Worm (Caenorhabditis elegans): Measurements from ENCODE around the gene swan-1.

swan-1 gene

ce11 chrV:13799190-13799589, 7.8 kb downstream of the swan-1 start:
- TF ChIP-seq med-1 (GFP tag; optimal IDR thresholded peaks at IDR 0.05; ENCODE audit: insufficient read depth) (no peak), flt-1 (GFP tag; IDR thresholded peaks at IDR 0.05) (no peak), klf-2 (GFP tag; conservative IDR thresholded peaks at IDR 0.05) (no peak)

DNA sequence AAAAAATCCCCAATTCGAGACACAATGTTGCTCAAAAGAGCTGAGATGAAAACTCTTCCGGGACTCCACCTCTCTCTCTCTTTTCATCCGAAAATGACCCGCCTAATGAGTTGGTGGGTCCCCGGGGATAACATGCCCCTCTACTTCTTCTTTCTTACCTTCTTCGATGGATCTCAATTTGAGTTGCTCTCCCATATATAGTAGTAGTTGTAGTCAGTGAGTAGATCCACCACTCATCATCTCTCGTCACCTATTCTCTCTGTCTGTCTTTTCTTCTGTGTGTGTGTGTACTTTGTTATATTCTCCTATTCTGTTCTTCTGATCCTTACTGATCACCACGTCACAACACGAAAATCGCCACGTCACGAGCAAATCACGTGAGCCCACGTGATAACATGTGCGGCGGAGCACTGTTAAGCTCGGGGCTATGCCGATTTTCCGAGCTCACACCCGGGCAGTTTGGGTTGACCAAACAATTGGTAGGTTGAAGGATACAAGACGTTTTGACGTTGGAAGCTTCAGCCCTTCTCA, 10.7 kb downstream of the swan-1 start, which contains the start of gene twk-32:
twk-32 (plus strand) TSS at position 396 of the 531 bp plus-strand sequence.
- TF ChIP-seq tab-1 (GFP tag; IDR thresholded peaks at IDR 0.05) (no peak), flt-1 (GFP tag; IDR thresholded peaks at IDR 0.05) (no peak), med-1 (GFP tag; optimal IDR thresholded peaks at IDR 0.05; ENCODE audit: insufficient read depth) (no peak), T22C8.4 (GFP tag; IDR thresholded peaks at IDR 0.05) (no peak), ztf-23 (GFP tag; IDR thresholded peaks at IDR 0.05) (no peak)

DNA sequence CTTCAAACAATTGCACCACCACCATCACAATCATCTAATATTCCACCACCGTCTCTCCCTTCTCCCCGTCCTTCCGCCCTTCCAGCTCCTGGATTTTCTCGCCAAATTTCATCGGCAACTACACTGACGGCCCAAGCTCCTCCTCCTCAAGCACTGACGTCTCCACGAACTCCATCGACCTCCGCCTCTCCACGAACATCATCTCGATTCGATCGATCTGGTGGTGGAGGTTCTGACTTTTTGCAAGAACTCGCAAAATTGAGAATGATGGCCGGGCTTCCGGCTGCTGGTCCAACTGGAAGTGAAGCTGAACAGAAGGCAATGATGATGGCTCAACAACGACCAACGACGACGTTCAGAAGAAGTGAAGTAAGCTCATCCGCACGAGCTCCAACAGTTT, 13.0 kb downstream of the swan-1 start:
- TF ChIP-seq ref-1 (GFP tag; conservative IDR thresholded peaks at IDR 0.05) = no peak
- no peak for TF ChIP-seq cog-1 (tag; optimal IDR thresholded peaks at IDR 0.05)
- TF ChIP-seq flt-1 (GFP tag; IDR thresholded peaks at IDR 0.05) = no peak

DNA sequence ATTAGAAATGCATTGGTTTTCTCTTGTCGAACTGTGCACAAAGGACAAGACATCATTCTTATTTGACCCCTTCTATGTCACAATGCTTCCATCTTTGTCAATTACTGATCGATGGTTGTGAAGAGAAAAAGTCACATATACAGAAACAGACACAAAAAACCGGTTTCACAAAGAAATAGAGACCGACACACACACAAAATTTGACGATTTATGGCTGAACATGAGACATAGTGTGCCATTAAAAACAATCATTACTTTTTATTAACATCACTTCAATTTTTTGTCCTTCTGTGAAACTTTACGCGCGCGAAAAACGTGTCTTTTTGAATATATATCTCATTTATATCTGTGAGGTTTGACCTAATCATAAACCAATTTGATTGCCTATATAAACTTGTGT, 16.5 kb downstream of the swan-1 start:
- TF ChIP-seq T22C8.4 (GFP tag; IDR thresholded peaks at IDR 0.05) (no peak), tab-1 (GFP tag; IDR thresholded peaks at IDR 0.05) (no peak)

DNA sequence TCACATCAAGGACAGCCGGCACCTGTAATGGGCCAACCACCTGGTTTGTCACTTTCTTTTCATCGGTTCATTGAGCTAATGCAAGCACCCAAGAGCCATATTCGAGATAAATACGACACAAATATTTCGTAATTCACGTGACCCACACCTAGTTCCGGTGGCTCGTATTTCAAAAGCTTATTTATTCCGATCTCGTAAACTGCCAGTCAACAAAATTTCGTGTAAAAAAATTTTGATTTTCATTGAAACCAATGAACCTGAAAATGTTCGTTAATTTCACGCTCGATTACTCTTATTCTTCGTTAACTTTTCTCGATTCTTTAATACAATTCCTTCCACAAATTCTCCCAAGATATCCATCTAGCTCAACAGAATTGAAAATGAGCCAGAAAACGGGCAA, 16.9 kb downstream of the swan-1 start:
- no peak for TF ChIP-seq flt-1 (GFP tag; IDR thresholded peaks at IDR 0.05)
- TF ChIP-seq ref-1 (GFP tag; conservative IDR thresholded peaks at IDR 0.05) = no peak
- TF ChIP-seq ztf-23 (GFP tag; IDR thresholded peaks at IDR 0.05) = no peak

DNA sequence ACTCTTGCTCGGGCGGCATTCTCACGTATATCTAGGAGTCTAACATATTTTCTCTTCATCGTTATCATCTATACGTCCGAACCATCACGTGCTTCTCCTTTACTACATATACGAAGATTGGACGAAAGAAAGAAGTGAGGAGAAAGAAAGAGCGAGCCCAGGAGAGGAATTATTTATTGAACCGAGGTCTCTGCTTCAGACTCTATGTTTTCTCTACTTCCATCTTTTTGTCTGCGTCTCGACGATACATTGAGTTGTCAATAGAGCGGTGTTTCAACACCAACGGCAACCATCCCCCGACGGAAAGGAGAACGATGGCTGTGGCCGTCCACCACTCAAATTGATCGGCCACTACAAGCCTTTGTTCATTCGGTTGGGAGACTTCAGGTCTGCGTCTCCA, 17.7 kb downstream of the swan-1 start:
- TF ChIP-seq flt-1 (GFP tag; IDR thresholded peaks at IDR 0.05) (peak; percentile 73), ref-1 (GFP tag; conservative IDR thresholded peaks at IDR 0.05) (no peak), T22C8.4 (GFP tag; IDR thresholded peaks at IDR 0.05) (peak; percentile 55; the same call in 1 of the 2 replicates), klf-2 (GFP tag; conservative IDR thresholded peaks at IDR 0.05) (no peak), ztf-23 (GFP tag; IDR thresholded peaks at IDR 0.05) (0 out of 2 replicates have a peak, but pooled peaks have one; percentile 26), cog-1 (tag; optimal IDR thresholded peaks at IDR 0.05) (peak; percentile 82)

ce11 chrV:13787948-13788681, 18.9 kb downstream of the swan-1 start:
- TF ChIP-seq tab-1 (GFP tag; IDR thresholded peaks at IDR 0.05) (no peak), med-1 (GFP tag; optimal IDR thresholded peaks at IDR 0.05; ENCODE audit: insufficient read depth) (no peak), klf-2 (GFP tag; conservative IDR thresholded peaks at IDR 0.05) (no peak), ztf-29 (GFP tag; IDR thresholded peaks at IDR 0.05) (no peak), cog-1 (tag; optimal IDR thresholded peaks at IDR 0.05) (no peak), T22C8.4 (GFP tag; IDR thresholded peaks at IDR 0.05) (no peak), flt-1 (GFP tag; IDR thresholded peaks at IDR 0.05) (no peak), ref-1 (GFP tag; conservative IDR thresholded peaks at IDR 0.05) (no peak), ztf-23 (GFP tag; IDR thresholded peaks at IDR 0.05) (no peak)

DNA sequence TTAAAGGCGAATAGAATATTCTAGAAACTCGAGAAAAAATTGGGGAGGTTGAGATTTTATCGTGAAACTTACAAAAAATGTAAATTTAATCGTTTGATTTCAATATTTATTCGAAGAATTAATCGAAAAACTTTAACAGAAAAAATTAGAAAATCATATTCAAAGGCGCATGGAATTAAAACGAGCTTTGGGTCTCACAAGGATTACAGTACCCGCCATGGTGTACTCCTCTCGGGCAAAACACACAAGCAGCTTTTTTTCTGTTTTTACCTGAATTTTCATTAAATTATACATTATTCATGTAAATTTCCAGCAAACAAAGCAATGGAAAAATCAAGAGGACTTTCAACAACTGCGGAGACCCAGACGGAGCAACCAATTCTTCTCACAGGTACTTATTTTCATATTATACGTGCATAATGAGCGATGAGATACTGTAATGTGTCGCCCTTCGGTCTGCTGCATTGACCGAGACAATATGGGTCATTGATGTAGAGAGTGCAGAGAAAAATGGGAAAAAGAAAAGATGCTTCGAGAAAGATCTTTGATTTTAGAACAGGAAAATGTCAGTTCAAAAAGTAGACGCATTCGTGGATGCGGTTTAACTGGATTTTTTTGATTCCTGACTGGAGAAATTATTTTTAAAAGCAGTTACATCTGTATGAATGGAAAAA, 19.7 kb downstream of the swan-1 start, which contains the start of the genes F53C11.4 and F53C11.5:
F53C11.4 (minus strand) TSS at position 128 of the 674 bp plus-strand sequence.
F53C11.5 (plus strand) TSS at position 325 of the 674 bp plus-strand sequence.
- TF ChIP-seq flt-1 (GFP tag; IDR thresholded peaks at IDR 0.05) (no peak), klf-2 (GFP tag; conservative IDR thresholded peaks at IDR 0.05) (no peak), tab-1 (GFP tag; IDR thresholded peaks at IDR 0.05) (no peak), ztf-23 (GFP tag; IDR thresholded peaks at IDR 0.05) (no peak), cog-1 (tag; optimal IDR thresholded peaks at IDR 0.05) (no peak), T22C8.4 (GFP tag; IDR thresholded peaks at IDR 0.05) (no peak), ref-1 (GFP tag; conservative IDR thresholded peaks at IDR 0.05) (no peak), med-1 (GFP tag; optimal IDR thresholded peaks at IDR 0.05; ENCODE audit: insufficient read depth) (no peak)

- TF ChIP-seq med-1 (GFP tag; optimal IDR thresholded peaks at IDR 0.05; ENCODE audit: insufficient read depth) = no peak
- no peak for TF ChIP-seq ztf-29 (GFP tag; IDR thresholded peaks at IDR 0.05)
- TF ChIP-seq ztf-23 (GFP tag; IDR thresholded peaks at IDR 0.05) = no peak
- TF ChIP-seq T22C8.4 (GFP tag; IDR thresholded peaks at IDR 0.05) = no peak
- no peak for TF ChIP-seq cog-1 (tag; optimal IDR thresholded peaks at IDR 0.05)
These were observed 21.3 kb downstream of the swan-1 start for ce11 chrV:13785767-13786166.

DNA sequence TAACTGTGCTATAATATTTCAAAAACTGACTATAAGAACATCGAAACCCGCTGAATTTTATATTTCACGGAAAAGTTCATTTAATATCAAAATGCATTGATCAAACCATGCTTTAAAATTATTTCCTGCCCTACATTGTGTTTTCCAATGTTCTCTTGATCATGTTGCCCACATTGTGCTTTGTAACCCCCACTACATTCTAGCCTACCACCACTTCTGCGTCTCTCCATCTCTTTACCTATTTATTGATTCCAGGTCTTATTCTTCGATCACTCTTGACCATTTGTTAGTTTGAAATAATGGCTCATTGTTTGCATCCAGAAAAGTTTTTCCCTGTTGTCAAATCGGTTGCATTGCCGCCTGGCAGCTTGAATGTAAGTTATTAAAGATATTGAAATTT, 24.8 kb downstream of the swan-1 start, which contains the start of gene decr-1.1:
decr-1.1 (plus strand) TSS at position 210 of the 400 bp plus-strand sequence.
- TF ChIP-seq T22C8.4 (GFP tag; IDR thresholded peaks at IDR 0.05) (no peak), tab-1 (GFP tag; IDR thresholded peaks at IDR 0.05) (no peak), ztf-23 (GFP tag; IDR thresholded peaks at IDR 0.05) (no peak), ref-1 (GFP tag; conservative IDR thresholded peaks at IDR 0.05) (no peak), klf-2 (GFP tag; conservative IDR thresholded peaks at IDR 0.05) (no peak)
